Worm (Caenorhabditis elegans) whole organism, early embryonic: ENCODE measurements around the gene Y60A3A.19.

Experiments used
- B0310.2 ChIP-seq: sonication (generic microtip); optimal IDR thresholded peaks from 2 replicates; lab custom pipeline; 2016; ENCODE audit warnings: mild to moderate bottlenecking, missing genetic modification characterization, missing compliant biosample characterization
- F13C5.2 ChIP-seq: sonication (generic microtip); optimal IDR thresholded peaks from 2 replicates; lab custom pipeline; 2017; ENCODE audit warnings: mild to moderate bottlenecking, missing genetic modification characterization, inconsistent platforms, missing compliant biosample characterization
- aly-1 ChIP-seq: sonication (generic microtip); optimal IDR thresholded peaks from 2 replicates; lab custom pipeline; 2016; ENCODE audit warnings: missing genetic modification characterization, missing compliant biosample characterization
- ama-1 ChIP-seq: fragments of 150-350 bp; optimal IDR thresholded peaks from 2 replicates; lab custom pipeline; 2014
- ceh-13 ChIP-seq: fragments of 200-800 bp; sonication (Bioruptor generic); optimal IDR thresholded peaks from 2 replicates; lab custom pipeline; 2018; ENCODE audit warnings: mild to moderate bottlenecking, missing genetic modification characterization, missing compliant biosample characterization
- ceh-36 ChIP-seq: sonication (generic microtip); optimal IDR thresholded peaks from 2 replicates; lab custom pipeline; 2016; ENCODE audit warnings: missing genetic modification characterization, inconsistent platforms, missing compliant biosample characterization
- ets-7 ChIP-seq: sonication (generic microtip); optimal IDR thresholded peaks from 2 replicates; lab custom pipeline; 2016; ENCODE audit warnings: missing genotype, missing genetic modification characterization, missing compliant biosample characterization
- flt-1 ChIP-seq: fragments of 200-800 bp; sonication (Bioruptor generic); IDR thresholded peaks from 2 replicates; pipeline ENCODE4 v1.3.6; 2022; ENCODE audit warnings: missing genetic modification characterization, missing compliant biosample characterization
- hmbx-1 ChIP-seq: sonication (generic microtip); optimal IDR thresholded peaks from 2 replicates; lab custom pipeline; 2016; ENCODE audit warnings: mild to moderate bottlenecking, missing genetic modification characterization, missing compliant biosample characterization
- hmg-4 ChIP-seq: fragments of 200-800 bp; sonication (Bioruptor generic); optimal IDR thresholded peaks from 2 replicates; lab custom pipeline; 2018; ENCODE audit warnings: mild to moderate bottlenecking, missing genetic modification characterization, missing compliant biosample characterization
- hnd-1 ChIP-seq: sonication (generic microtip); optimal IDR thresholded peaks from 2 replicates; lab custom pipeline; 2016; ENCODE audit warnings: missing genetic modification characterization, missing compliant biosample characterization
- pes-1 ChIP-seq: fragments of 200-800 bp; sonication (Bioruptor generic); IDR thresholded peaks from 2 replicates; pipeline ENCODE4 v1.3.6; 2022; ENCODE audit warnings: missing genetic modification reagents, missing genetic modification characterization, missing compliant biosample characterization
- scrt-1 ChIP-seq: fragments of 200-800 bp; sonication (Bioruptor generic); IDR thresholded peaks from 2 replicates; pipeline ENCODE4 v1.3.6; 2022; ENCODE audit warnings: missing genetic modification characterization, missing compliant biosample characterization
- sea-1 ChIP-seq: fragments of 200-800 bp; sonication (Bioruptor generic); conservative IDR thresholded peaks from 2 replicates; pipeline ENCODE4 v1.3.6; 2022; ENCODE audit warnings: missing genetic modification characterization, missing compliant biosample characterization
- tbx-11 ChIP-seq: fragments of 200-800 bp; sonication (Bioruptor generic); IDR thresholded peaks from 2 replicates; pipeline ENCODE4 v1.3.6; 2022; ENCODE audit warnings: missing genetic modification characterization, missing compliant biosample characterization
- tbx-37 ChIP-seq: fragments of 200-800 bp; sonication (Bioruptor generic); conservative IDR thresholded peaks from 2 replicates; pipeline ENCODE4 v1.3.6; 2022; ENCODE audit warnings: missing genetic modification reagents, missing genetic modification characterization, missing compliant biosample characterization
- tra-4 ChIP-seq: sonication (generic microtip); optimal IDR thresholded peaks from 2 replicates; lab custom pipeline; 2017; ENCODE audit warnings: missing genetic modification characterization, missing compliant biosample characterization

Gene Y60A3A.19

ce11 chrV:19915973-19916605, at the start of gene Y60A3A.19, which contains the start of gene chk-2:
TSS of gene Y60A3A.19 (plus strand) at chrV:19916555.
TSS of gene chk-2 (minus strand) at chrV:19916023.
- TF ChIP-seq hnd-1 (tag; lab: Kevin White, UChicago) (no peak), flt-1 (GFP tag; lab: Robert Waterston, UW) (no peak), ama-1 (lab: Kevin White, UChicago) (no peak), tbx-37 (GFP tag; lab: Robert Waterston, UW) (no peak), F13C5.2 (no peak), aly-1 (tag; lab: Kevin White, UChicago) (no peak), tbx-11 (GFP tag; lab: Robert Waterston, UW) (no peak), ets-7 (tag; lab: Kevin White, UChicago) (no peak), ceh-36 (tag; lab: Kevin White, UChicago) (no peak), hmg-4 (GFP tag; lab: Kevin White, UChicago) (no peak), tra-4 (tag; lab: Kevin White, UChicago) (no peak)

ce11 chrV:19867883-19868282, 48.5 kb upstream of the Y60A3A.19 start, which contains the start of gene Y116F11B.9:
TSS of gene Y116F11B.9 (minus strand) at chrV:19867983.
- TF ChIP-seq tbx-11 (GFP tag; lab: Robert Waterston, UW) (no peak), flt-1 (GFP tag; lab: Robert Waterston, UW) (no peak), ama-1 (lab: Kevin White, UChicago) (no peak), tbx-37 (GFP tag; lab: Robert Waterston, UW) (no peak), tra-4 (tag; lab: Kevin White, UChicago) (no peak), aly-1 (tag; lab: Kevin White, UChicago) (no peak), sea-1 (no peak)

- TF ChIP-seq ets-7 (tag; lab: Kevin White, UChicago) (no peak), sea-1 (no peak), ceh-13 (GFP tag; lab: Kevin White, UChicago) (no peak), tra-4 (tag; lab: Kevin White, UChicago) (no peak), aly-1 (tag; lab: Kevin White, UChicago) (no peak), ama-1 (lab: Kevin White, UChicago) (no peak), pes-1 (GFP tag; lab: Robert Waterston, UW) (no peak), hmg-4 (GFP tag; lab: Kevin White, UChicago) (no peak), tbx-37 (GFP tag; lab: Robert Waterston, UW) (no peak), hmbx-1 (tag; lab: Kevin White, UChicago) (no peak), F13C5.2 (no peak), B0310.2 (no peak), flt-1 (GFP tag; lab: Robert Waterston, UW) (no peak), ceh-36 (tag; lab: Kevin White, UChicago) (no peak)
Observed at ce11 chrV:19882916-19883315, 33.4 kb upstream of the Y60A3A.19 start, which contains the start of gene Y116F11B.13. TSS of gene Y116F11B.13 (plus strand) at chrV:19883216.

DNA sequence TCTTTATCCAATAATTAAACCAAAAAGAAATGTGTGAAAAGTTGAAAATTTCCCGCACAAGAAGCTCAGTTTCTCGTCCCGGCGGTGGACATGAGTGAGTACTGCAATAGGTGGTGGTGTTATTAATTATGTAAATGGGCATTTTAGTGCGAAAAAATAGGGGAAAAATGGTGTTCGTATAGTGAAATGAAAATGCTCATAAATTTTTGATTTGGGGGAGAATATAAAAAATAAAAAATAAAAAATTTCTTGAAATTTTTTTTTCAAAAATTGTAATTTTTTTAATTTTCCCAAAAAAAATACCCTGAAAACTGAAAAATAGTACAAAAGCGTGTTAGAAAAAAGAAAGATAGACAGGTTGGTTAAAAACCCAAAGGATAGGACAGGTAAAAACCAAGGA, 21.1 kb upstream of the Y60A3A.19 start, which contains the start of gene gly-4:
Gene gly-4 (minus strand): TSS at position 101 of the 400 bp plus-strand sequence.
- TF ChIP-seq hmbx-1 (tag; lab: Kevin White, UChicago): no peak
- no peak for TF ChIP-seq sea-1
- TF ChIP-seq ceh-36 (tag; lab: Kevin White, UChicago): no peak
- no peak for TF ChIP-seq hnd-1 (tag; lab: Kevin White, UChicago)
- no peak for TF ChIP-seq flt-1 (GFP tag; lab: Robert Waterston, UW)
- no peak for TF ChIP-seq B0310.2
- TF ChIP-seq tra-4 (tag; lab: Kevin White, UChicago): no peak
- TF ChIP-seq tbx-37 (GFP tag; lab: Robert Waterston, UW): no peak
- no peak for TF ChIP-seq ama-1 (lab: Kevin White, UChicago)
- TF ChIP-seq pes-1 (GFP tag; lab: Robert Waterston, UW): no peak
- no peak for TF ChIP-seq ceh-13 (GFP tag; lab: Kevin White, UChicago)
- TF ChIP-seq ets-7 (tag; lab: Kevin White, UChicago): no peak
- TF ChIP-seq tbx-11 (GFP tag; lab: Robert Waterston, UW): no peak
- no peak for TF ChIP-seq F13C5.2
- no peak for TF ChIP-seq hmg-4 (GFP tag; lab: Kevin White, UChicago)
- TF ChIP-seq aly-1 (tag; lab: Kevin White, UChicago): no peak
- TF ChIP-seq scrt-1 (GFP tag; lab: Robert Waterston, UW): no peak

DNA sequence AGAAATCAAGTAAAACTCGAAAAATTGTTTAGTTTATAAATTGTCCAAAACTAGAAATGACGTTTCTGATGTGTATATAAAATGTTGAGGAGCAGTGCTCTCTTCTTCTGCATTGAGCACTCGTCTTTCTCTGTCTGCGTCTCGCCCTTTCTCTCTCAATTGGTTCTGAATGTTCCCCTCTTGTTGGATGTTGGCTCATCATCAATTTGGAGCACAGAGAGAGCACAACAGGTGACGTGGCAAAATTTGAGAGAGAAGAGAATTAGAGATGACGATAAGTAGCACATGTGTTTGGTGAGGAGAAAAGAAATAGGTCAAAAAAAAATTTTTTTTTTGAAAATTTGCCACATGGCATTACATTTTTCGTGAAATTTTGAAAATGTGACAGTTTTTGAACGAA, 18.8 kb upstream of the Y60A3A.19 start:
- TF ChIP-seq F13C5.2 (peak; percentile 4), ceh-36 (tag; lab: Kevin White, UChicago) (no peak), tra-4 (tag; lab: Kevin White, UChicago) (no peak), scrt-1 (GFP tag; lab: Robert Waterston, UW) (no peak)

- TF ChIP-seq ceh-13 (GFP tag; lab: Kevin White, UChicago) (no peak), scrt-1 (GFP tag; lab: Robert Waterston, UW) (no peak), ceh-36 (tag; lab: Kevin White, UChicago) (no peak), B0310.2 (no peak)
Observed at ce11 chrV:19897982-19898381, 18.4 kb upstream of the Y60A3A.19 start.

DNA sequence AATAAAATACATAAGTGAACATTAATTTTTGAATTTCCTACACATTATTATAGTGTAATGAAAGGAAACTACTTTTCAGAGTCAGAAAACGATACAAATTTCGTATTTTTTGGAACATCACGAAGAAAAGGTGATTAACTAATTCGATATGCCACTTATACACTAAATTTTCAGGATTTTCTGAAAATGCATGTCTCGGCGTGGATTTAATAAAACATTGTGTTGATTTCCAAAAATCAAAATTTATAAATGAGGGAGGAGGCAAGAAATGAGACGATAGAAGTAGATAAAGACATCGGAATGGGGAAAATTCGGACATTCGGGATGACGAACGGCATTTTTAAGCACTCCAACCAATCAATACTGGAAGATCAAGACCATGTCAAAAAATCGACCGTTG, 17.2 kb upstream of the Y60A3A.19 start, which contains the start of gene Y116F11B.14:
Gene Y116F11B.14 (plus strand): TSS at position 301 of the 400 bp plus-strand sequence.
- TF ChIP-seq tbx-37 (GFP tag; lab: Robert Waterston, UW) (no peak), hnd-1 (tag; lab: Kevin White, UChicago) (no peak), tbx-11 (GFP tag; lab: Robert Waterston, UW) (no peak), ceh-13 (GFP tag; lab: Kevin White, UChicago) (no peak)
